Fruit fly (Drosophila melanogaster): Measurements from ENCODE around the gene Dd.
A peak's percentile ranks its signal among the peaks of the same experiment; 100 is the strongest.

Gene Dd

DNA sequence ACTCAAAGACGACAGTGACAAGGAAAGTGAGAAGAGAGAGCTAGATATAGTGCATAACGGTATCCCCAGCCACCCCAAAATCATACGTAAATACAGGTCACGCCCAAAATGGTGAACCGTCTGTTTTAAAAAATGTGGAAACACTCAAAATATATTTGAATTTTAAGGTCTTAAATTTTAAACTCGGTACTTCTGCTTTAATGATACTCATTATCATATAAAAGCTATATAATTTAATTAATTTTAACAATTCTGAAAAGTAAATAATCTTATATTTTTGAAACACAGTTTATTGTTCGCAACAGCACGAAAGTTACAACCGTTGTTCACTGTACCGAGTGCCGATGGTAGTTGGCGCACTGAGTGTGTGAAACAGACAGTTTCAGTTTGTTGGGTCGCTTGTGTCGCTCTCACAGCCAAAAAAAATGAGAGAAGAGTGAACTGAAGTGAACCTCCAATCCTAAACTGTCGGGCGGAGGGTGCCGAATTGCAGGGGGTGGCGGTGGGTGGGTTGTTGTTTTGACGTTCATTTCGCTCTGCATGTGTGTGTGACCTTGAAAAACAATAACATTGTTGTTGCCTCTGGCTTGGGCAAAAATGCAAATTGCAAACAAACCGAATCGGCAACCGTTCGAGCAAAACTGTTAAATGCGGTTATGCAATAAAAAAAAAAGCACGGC, 42.6 kb upstream of the Dd start (continued):
- TF ChIP-seq CG33213 (GFP tag; optimal IDR thresholded peaks at IDR 0.05) (peak; percentile 31), CG4820 (GFP tag; optimal IDR thresholded peaks at IDR 0.05) (peak; percentile 83), cg (GFP tag; optimal IDR thresholded peaks at IDR 0.05) (peak; percentile 12), Tbp (GFP tag; optimal IDR thresholded peaks at IDR 0.05) (no peak), crol (GFP tag; IDR thresholded peaks at IDR 0.05) (peak; percentile 84), CG9727 (GFP tag; optimal IDR thresholded peaks at IDR 0.05) (peak; percentile 92), CG17186 (GFP tag; optimal IDR thresholded peaks at IDR 0.05) (peak; percentile 33), Dfd (GFP tag; optimal IDR thresholded peaks at IDR 0.05) (no peak), oc (tag; optimal IDR thresholded peaks at IDR 0.05) (peak; percentile 85), vfl (GFP tag; optimal IDR thresholded peaks at IDR 0.05) (peak; percentile 34), usp (GFP tag; optimal IDR thresholded peaks at IDR 0.05) (no peak), CG11247 (GFP tag; IDR thresholded peaks at IDR 0.05) (peak; percentile 71), CG12744 (GFP tag; optimal IDR thresholded peaks at IDR 0.05) (peak; percentile 19), Six4 (GFP tag; optimal IDR thresholded peaks at IDR 0.05) (peak; percentile 86), tio (GFP tag; optimal IDR thresholded peaks at IDR 0.05) (peak; percentile 91), Abd-B (GFP tag; optimal IDR thresholded peaks at IDR 0.05) (peak; percentile 90), E2f1 (GFP tag; IDR thresholded peaks at IDR 0.05) (peak; percentile 88), CG2120 (GFP tag; optimal IDR thresholded peaks at IDR 0.05) (peak; percentile 63), CG10366 (GFP tag; IDR thresholded peaks at IDR 0.05) (peak; percentile 87), sr (GFP tag; IDR thresholded peaks at IDR 0.05) (no peak), ftz-f1 (GFP tag; optimal IDR thresholded peaks at IDR 0.05) (peak; percentile 18), CG13424 (tag; optimal IDR thresholded peaks at IDR 0.05) (peak; percentile 96), nerfin-2 (GFP tag; IDR thresholded peaks at IDR 0.05; ENCODE audit: partially characterized antibody) (no peak), eve (GFP tag; optimal IDR thresholded peaks at IDR 0.05) (no peak), so (GFP tag; IDR thresholded peaks at IDR 0.05) (peak; percentile 93), Taf1 (GFP tag; IDR thresholded peaks at IDR 0.05) (peak; percentile 71), Rx (GFP tag; IDR thresholded peaks at IDR 0.05) (no peak; the same call in none of the 2 replicates), CG13296 (GFP tag; optimal IDR thresholded peaks at IDR 0.05) (peak; percentile 96), ATbp (GFP tag; optimal IDR thresholded peaks at IDR 0.05) (peak; percentile 92), tap (tag; optimal IDR thresholded peaks at IDR 0.05) (peak; percentile 91), pb (GFP tag; optimal IDR thresholded peaks at IDR 0.05) (no peak), Dip2 (GFP tag; IDR thresholded peaks at IDR 0.05) (no peak), trem (tag; optimal IDR thresholded peaks at IDR 0.05) (peak; percentile 81), CG31365 (tag; optimal IDR thresholded peaks at IDR 0.05) (peak; percentile 37), MTF-1 (GFP tag; optimal IDR thresholded peaks at IDR 0.05; ENCODE audit: borderline replicate concordance) (peak; percentile 72), tup (GFP tag; optimal IDR thresholded peaks at IDR 0.05) (peak; percentile 36), phol (tag; optimal IDR thresholded peaks at IDR 0.05) (peak; percentile 94), pros (GFP tag; optimal IDR thresholded peaks at IDR 0.05) (peak; percentile 60), ash1 (GFP tag; optimal IDR thresholded peaks at IDR 0.05) (peak; percentile 57), lbe (GFP tag; optimal IDR thresholded peaks at IDR 0.05) (peak; percentile 75), MBD-R2 (GFP tag; IDR thresholded peaks at IDR 0.05) (peak; percentile 67; the same call in 1 of the 2 replicates), ase (GFP tag; IDR thresholded peaks at IDR 0.05) (peak; percentile 80), Doc3 (GFP tag; IDR thresholded peaks at IDR 0.05; ENCODE audit: partially characterized antibody) (no peak), slbo (GFP tag; IDR thresholded peaks at IDR 0.05) (peak; percentile 93), klu (GFP tag; IDR thresholded peaks at IDR 0.05) (peak; percentile 84), CG6791 (GFP tag; IDR thresholded peaks at IDR 0.05; ENCODE audit: partially characterized antibody) (no peak), sim (GFP tag; IDR thresholded peaks at IDR 0.05) (peak; percentile 61; the same call in 1 of the 2 replicates), Hr39 (optimal IDR thresholded peaks at IDR 0.05) (no peak), CG2889 (GFP tag; IDR thresholded peaks at IDR 0.05) (peak; percentile 76), BtbVII (GFP tag; optimal IDR thresholded peaks at IDR 0.05) (peak; percentile 93), CG3407 (GFP tag; optimal IDR thresholded peaks at IDR 0.05) (peak; percentile 88)

All from whole organism, embryonic.